Fruit fly (Drosophila melanogaster) whole organism, embryonic: ENCODE data around the gene Jon65Aiii.

ENCODE experiments used
- Aef1 ChIP-seq: fragments of 200-800 bp; sonication (Bioruptor generic); IDR thresholded peaks from 3 replicates; pipeline ENCODE4 v1.3.6; 2022; ENCODE audit warnings: missing biosample characterization, missing genetic modification characterization
- CG10267 ChIP-seq: fragments of 200-800 bp; sonication (Bioruptor generic); optimal IDR thresholded peaks from 2 replicates; lab custom pipeline; 2018; ENCODE audit warnings: missing biosample characterization, mild to moderate bottlenecking, missing genetic modification characterization, moderate library complexity
- CG11696 ChIP-seq: fragments of 200-800 bp; sonication (Bioruptor generic); IDR thresholded peaks from 2 replicates; pipeline ENCODE4 v1.3.6; 2022; ENCODE audit warnings: missing biosample characterization, missing genetic modification characterization
- CG1233 ChIP-seq: fragments of 200-800 bp; sonication (Bioruptor generic); optimal IDR thresholded peaks from 4 replicates; lab custom pipeline; 2018; ENCODE audit warnings: missing biosample characterization, mild to moderate bottlenecking, missing genetic modification characterization
- CG1603 ChIP-seq: fragments of 200-800 bp; sonication (Bioruptor generic); optimal IDR thresholded peaks from 2 replicates; lab custom pipeline; 2019; ENCODE audit warnings: missing biosample characterization, mild to moderate bottlenecking, missing genetic modification characterization, moderate library complexity
- CG16813 ChIP-seq: fragments of 200-800 bp; sonication (Bioruptor generic); IDR thresholded peaks from 3 replicates; pipeline ENCODE4 v1.3.6; 2022; ENCODE audit warnings: missing biosample characterization, missing genetic modification characterization; ENCODE audit not compliant: partially characterized antibody
- CG3065 ChIP-seq: fragments of 200-800 bp; sonication (Bioruptor generic); optimal IDR thresholded peaks from 2 replicates; lab custom pipeline; 2016; ENCODE audit warnings: missing biosample characterization, missing genetic modification characterization
- CG31224 ChIP-seq: fragments of 200-800 bp; sonication (Bioruptor generic); IDR thresholded peaks from 2 replicates; pipeline ENCODE4 v1.3.6; 2022; ENCODE audit warnings: missing biosample characterization, missing genetic modification characterization
- CG3281 ChIP-seq: fragments of 200-800 bp; sonication (Bioruptor generic); optimal IDR thresholded peaks from 3 replicates; lab custom pipeline; 2017; ENCODE audit warnings: missing biosample characterization, mild to moderate bottlenecking, missing genetic modification characterization
- CG4328 ChIP-seq: fragments of 200-800 bp; sonication (Bioruptor generic); optimal IDR thresholded peaks from 3 replicates; lab custom pipeline; 2017; ENCODE audit warnings: missing biosample characterization, missing genetic modification reagents, missing genetic modification characterization
- CG4360 ChIP-seq: fragments of 200-800 bp; sonication (Bioruptor generic); IDR thresholded peaks from 2 replicates; pipeline ENCODE4 v1.3.6; 2022; ENCODE audit warnings: missing biosample characterization, missing genetic modification characterization
- CG43689 ChIP-seq: fragments of 200-800 bp; sonication (Bioruptor generic); IDR thresholded peaks from 2 replicates; pipeline ENCODE4 v1.3.6; 2022; ENCODE audit warnings: missing biosample characterization, missing genetic modification characterization
- CG7357 ChIP-seq: fragments of 200-800 bp; sonication (Bioruptor generic); IDR thresholded peaks from 3 replicates; pipeline ENCODE4 v1.3.6; 2022; ENCODE audit warnings: missing biosample characterization, missing genetic modification characterization
- CG7745 ChIP-seq: fragments of 200-800 bp; sonication (Bioruptor generic); optimal IDR thresholded peaks from 2 replicates; lab custom pipeline; 2018; ENCODE audit warnings: missing biosample characterization, mild to moderate bottlenecking, missing genetic modification characterization, moderate library complexity
- CG9817 ChIP-seq: fragments of 200-800 bp; sonication (Bioruptor generic); optimal IDR thresholded peaks from 2 replicates; lab custom pipeline; 2018; ENCODE audit warnings: missing biosample characterization, mild to moderate bottlenecking, missing genetic modification characterization, moderate library complexity
- CrebB ChIP-seq: fragments of 200-800 bp; sonication (Bioruptor generic); optimal IDR thresholded peaks from 3 replicates; lab custom pipeline; 2018; ENCODE audit warnings: missing biosample characterization, mild to moderate bottlenecking, missing genetic modification characterization
- Dref ChIP-seq: fragments of 200-800 bp; sonication (Bioruptor generic); IDR thresholded peaks from 2 replicates; pipeline ENCODE4 v1.3.6; 2022; ENCODE audit warnings: missing biosample characterization, missing genetic modification characterization
- HmgZ ChIP-seq: fragments of 200-800 bp; sonication (Bioruptor generic); optimal IDR thresholded peaks from 2 replicates; lab custom pipeline; 2018; ENCODE audit warnings: missing biosample characterization, mild to moderate bottlenecking, missing genetic modification characterization
- Hmr ChIP-seq: fragments of 200-800 bp; sonication (Bioruptor generic); optimal IDR thresholded peaks from 3 replicates; lab custom pipeline; 2017; ENCODE audit warnings: mild to moderate bottlenecking, missing biosample characterization, missing genetic modification reagents, missing genetic modification characterization
- Hr39 ChIP-seq: fragments of >200 bp; optimal IDR thresholded peaks from 2 replicates; lab custom pipeline; 2017
- Hsf ChIP-seq: fragments of 200-800 bp; sonication (Bioruptor generic); optimal IDR thresholded peaks from 3 replicates; lab custom pipeline; 2016; ENCODE audit warnings: missing biosample characterization, missing genetic modification characterization
- Med ChIP-seq: fragments of 200-800 bp; sonication (Bioruptor generic); peaks from one replicate; lab custom pipeline; 2016; ENCODE audit warnings: missing biosample characterization, missing genetic modification characterization, mild to moderate bottlenecking, inconsistent platforms, moderate library complexity
- Myb ChIP-seq: fragments of 200-800 bp; sonication (Bioruptor generic); optimal IDR thresholded peaks from 2 replicates; lab custom pipeline; 2016; ENCODE audit warnings: missing biosample characterization, missing genetic modification characterization
- NK7.1 ChIP-seq: fragments of 200-800 bp; sonication (Bioruptor generic); optimal IDR thresholded peaks from 3 replicates; lab custom pipeline; 2016; ENCODE audit warnings: missing biosample characterization, missing genetic modification characterization
- Side ChIP-seq: fragments of 200-800 bp; sonication (Bioruptor generic); optimal IDR thresholded peaks from 2 replicates; lab custom pipeline; 2016; ENCODE audit warnings: missing biosample characterization, missing genetic modification characterization
- Vsx1 ChIP-seq: fragments of 200-800 bp; sonication (Bioruptor generic); optimal IDR thresholded peaks from 2 replicates; lab custom pipeline; 2017; ENCODE audit warnings: missing biosample characterization, mild to moderate bottlenecking, missing genetic modification characterization, missing genetic modification reagents
- ara ChIP-seq: fragments of 200-800 bp; sonication (Bioruptor generic); IDR thresholded peaks from 2 replicates; pipeline ENCODE4 v1.3.6; 2022; ENCODE audit warnings: missing biosample characterization, missing genetic modification characterization
- bigmax ChIP-seq: fragments of 200-800 bp; sonication (Bioruptor generic); optimal IDR thresholded peaks from 2 replicates; lab custom pipeline; 2018; ENCODE audit warnings: missing biosample characterization, mild to moderate bottlenecking, missing genetic modification characterization
- chm ChIP-seq: fragments of 200-800 bp; sonication (Bioruptor generic); IDR thresholded peaks from 2 replicates; pipeline ENCODE4 v1.3.6; 2022; ENCODE audit warnings: missing biosample characterization, missing genetic modification characterization
- crp ChIP-seq, 2 experiments: fragments of 200-800 bp; sonication (Bioruptor generic); optimal IDR thresholded peaks; 2 replicates in 1 of 2; 3 replicates in 1 of 2; lab custom pipeline; 2017; ENCODE audit warnings: missing biosample characterization in 2 of 2, missing genetic modification characterization in 2 of 2, mild to moderate bottlenecking in 1 of 2, moderate library complexity in 1 of 2
- dan ChIP-seq: fragments of 200-800 bp; sonication (Bioruptor generic); IDR thresholded peaks from 2 replicates; pipeline ENCODE4 v1.3.6; 2022; ENCODE audit warnings: missing biosample characterization, missing genetic modification characterization
- dati ChIP-seq: fragments of 200-800 bp; sonication (Bioruptor generic); IDR thresholded peaks from 2 replicates; pipeline ENCODE4 v1.3.6; 2022; ENCODE audit warnings: missing biosample characterization, missing genetic modification characterization
- disco-r ChIP-seq: fragments of 200-800 bp; sonication (Bioruptor generic); optimal IDR thresholded peaks from 2 replicates; lab custom pipeline; 2016; ENCODE audit warnings: missing biosample characterization, missing genetic modification characterization
- fd102C ChIP-seq: fragments of 200-800 bp; sonication (Bioruptor generic); optimal IDR thresholded peaks from 2 replicates; lab custom pipeline; 2018; ENCODE audit warnings: missing biosample characterization, mild to moderate bottlenecking, missing genetic modification characterization, moderate library complexity
- gce ChIP-seq: fragments of 200-800 bp; sonication (Bioruptor generic); IDR thresholded peaks from 3 replicates; pipeline ENCODE4 v1.3.6; 2022; ENCODE audit warnings: missing biosample characterization, missing genetic modification characterization
- gfzf ChIP-seq: fragments of 200-800 bp; sonication (Bioruptor generic); optimal IDR thresholded peaks from 2 replicates; lab custom pipeline; 2016; ENCODE audit warnings: missing biosample characterization, mild to moderate bottlenecking, missing genetic modification characterization, moderate library complexity
- kni ChIP-seq: fragments of 200-800 bp; sonication (Bioruptor generic); optimal IDR thresholded peaks from 3 replicates; lab custom pipeline; 2017; ENCODE audit warnings: mild to moderate bottlenecking, missing biosample characterization, missing genetic modification reagents, missing genetic modification characterization
- knrl ChIP-seq: fragments of 200-800 bp; sonication (Bioruptor generic); IDR thresholded peaks from 3 replicates; pipeline ENCODE4 v1.3.6; 2022; ENCODE audit warnings: missing biosample characterization, missing genetic modification characterization; ENCODE audit not compliant: partially characterized antibody
- lab ChIP-seq: fragments of 200-800 bp; sonication (Bioruptor generic); optimal IDR thresholded peaks from 3 replicates; lab custom pipeline; 2017; ENCODE audit warnings: missing biosample characterization, missing genetic modification characterization, mild to moderate bottlenecking, moderate library complexity, missing genetic modification reagents
- lola ChIP-seq, 3 experiments: fragments of >200 bp in 2 of 3; fragments of 200-800 bp in 1 of 3; sonication (Bioruptor generic) in 1 of 3; optimal IDR thresholded peaks; 2 replicates each; lab custom pipeline; 2017 to 2019; ENCODE audit warnings: missing biosample characterization in 3 of 3, missing genetic modification characterization in 3 of 3, mild to moderate bottlenecking in 1 of 3, moderate library complexity in 1 of 3
- onecut ChIP-seq: fragments of 200-800 bp; sonication (Bioruptor generic); IDR thresholded peaks from 2 replicates; pipeline ENCODE4 v1.3.6; 2022; ENCODE audit warnings: missing biosample characterization, missing genetic modification characterization
- scrt ChIP-seq: fragments of 200-800 bp; sonication (Bioruptor generic); optimal IDR thresholded peaks from 2 replicates; lab custom pipeline; 2018; ENCODE audit warnings: missing biosample characterization, mild to moderate bottlenecking, missing genetic modification characterization, moderate library complexity
- slbo ChIP-seq: fragments of 200-800 bp; sonication (Bioruptor generic); IDR thresholded peaks from 2 replicates; pipeline ENCODE4 v1.3.6; 2022; ENCODE audit warnings: missing biosample characterization, missing genetic modification characterization
- slou ChIP-seq: fragments of 200-800 bp; sonication (Bioruptor generic); optimal IDR thresholded peaks from 3 replicates; lab custom pipeline; 2016; ENCODE audit warnings: missing biosample characterization, missing genetic modification characterization
- tgo ChIP-seq: fragments of 200-800 bp; sonication (Bioruptor generic); IDR thresholded peaks from 3 replicates; pipeline ENCODE4 v1.3.6; 2022; ENCODE audit warnings: missing biosample characterization, missing genetic modification characterization
- ttk ChIP-seq: fragments of 200-800 bp; sonication (Bioruptor generic); IDR thresholded peaks from 2 replicates; pipeline ENCODE4 v2.1.2; 2022; ENCODE audit warnings: missing biosample characterization, missing genetic modification characterization
- wdn ChIP-seq: fragments of 200-800 bp; sonication (Bioruptor generic); IDR thresholded peaks from 2 replicates; pipeline ENCODE4 v1.3.6; 2022; ENCODE audit warnings: missing biosample characterization, missing genetic modification characterization
- yki ChIP-seq: fragments of >200 bp; optimal IDR thresholded peaks from 3 replicates; lab custom pipeline; 2018

The Jon65Aiii gene

DNA sequence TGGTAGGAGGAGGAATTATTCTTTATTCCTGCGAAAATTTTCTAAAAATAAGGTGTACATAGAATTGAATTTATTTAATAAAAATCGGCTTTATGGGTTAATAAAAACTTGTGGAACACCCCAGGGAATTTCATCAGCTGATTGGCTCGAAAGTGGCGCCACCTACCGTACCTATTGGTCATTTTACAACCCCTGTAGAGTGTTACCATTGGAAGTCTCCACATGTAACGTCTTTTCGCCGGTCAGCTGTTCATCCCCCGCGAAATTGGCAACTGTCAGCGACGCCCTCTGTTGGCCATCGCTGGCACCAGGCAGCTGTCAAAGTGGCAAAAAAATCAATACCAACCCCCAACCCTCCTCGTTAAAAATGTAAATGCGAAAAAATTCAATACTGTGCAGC lies 32.0 kb downstream of the Jon65Aiii start, which contains the start of gene CG13293 (continued):
- TF ChIP-seq Dref (GFP tag; lab: Robert Waterston, UW) (0 out of 2 replicates have a peak, but pooled peaks have one; percentile 14), slbo (GFP tag; lab: Robert Waterston, UW) (no peak), tgo (GFP tag; lab: Robert Waterston, UW) (no peak), dan (GFP tag; lab: Robert Waterston, UW) (no peak), Med (peak; percentile 63), disco-r (GFP tag; lab: Kevin White, UChicago) (no peak), ttk (GFP tag; lab: Robert Waterston, UW) (no peak), Side (no peak), lola (GFP tag; optimal IDR thresholded peaks at IDR 0.05; lab: Kevin White, UChicago) (no peak), CG4360 (no peak), gfzf (GFP tag; lab: Kevin White, UChicago) (no peak), CG11696 (GFP tag; lab: Robert Waterston, UW) (0 out of 2 replicates have a peak, but pooled peaks have one; percentile 38), bigmax (GFP tag; lab: Kevin White, UChicago) (no peak), crp (GFP tag; optimal IDR thresholded peaks at IDR 0.05; lab: Kevin White, UChicago) (peak; percentile 39 to 87), wdn (GFP tag; lab: Robert Waterston, UW) (no peak), Hr39 (no peak), chm (no peak), CG7745 (no peak), CG3065 (GFP tag; lab: Kevin White, UChicago) (no peak), knrl (GFP tag; lab: Robert Waterston, UW) (no peak), HmgZ (tag; lab: Kevin White, UChicago) (no peak), Hmr (GFP tag; lab: Kevin White, UChicago) (peak; percentile 15), Aef1 (GFP tag; lab: Robert Waterston, UW) (no peak), CrebB (tag; lab: Kevin White, UChicago) (no peak), Hsf (GFP tag; lab: Kevin White, UChicago) (no peak), CG1603 (tag; lab: Kevin White, UChicago) (peak; percentile 27), fd102C (GFP tag; lab: Kevin White, UChicago) (peak; percentile 35), yki (lab: Kevin White, UChicago) (no peak), kni (GFP tag; lab: Kevin White, UChicago) (no peak), CG4328 (GFP tag; lab: Kevin White, UChicago) (no peak), Myb (peak; percentile 61), CG10267 (tag; lab: Kevin White, UChicago) (no peak), onecut (GFP tag; lab: Robert Waterston, UW) (peak; percentile 100), CG9817 (tag; lab: Kevin White, UChicago) (no peak), dati (GFP tag; lab: Robert Waterston, UW) (no peak), CG1233 (GFP tag; lab: Kevin White, UChicago) (no peak), ara (GFP tag; lab: Robert Waterston, UW) (no peak), lab (GFP tag; lab: Kevin White, UChicago) (peak; percentile 2), NK7.1 (GFP tag; lab: Kevin White, UChicago) (no peak), Vsx1 (GFP tag; lab: Kevin White, UChicago) (no peak), CG31224 (no peak), CG43689 (no peak), CG16813 (GFP tag; lab: Robert Waterston, UW) (no peak), slou (no peak), CG7357 (GFP tag; lab: Robert Waterston, UW) (0 out of 3 replicates have a peak, but pooled peaks have one; percentile 16), CG3281 (GFP tag; lab: Kevin White, UChicago) (no peak), gce (GFP tag; lab: Robert Waterston, UW) (no peak), scrt (GFP tag; lab: Kevin White, UChicago) (peak; percentile 53)
